Fruit fly (Drosophila melanogaster): Measurements from ENCODE around the gene Axn.

Axn gene

DNA sequence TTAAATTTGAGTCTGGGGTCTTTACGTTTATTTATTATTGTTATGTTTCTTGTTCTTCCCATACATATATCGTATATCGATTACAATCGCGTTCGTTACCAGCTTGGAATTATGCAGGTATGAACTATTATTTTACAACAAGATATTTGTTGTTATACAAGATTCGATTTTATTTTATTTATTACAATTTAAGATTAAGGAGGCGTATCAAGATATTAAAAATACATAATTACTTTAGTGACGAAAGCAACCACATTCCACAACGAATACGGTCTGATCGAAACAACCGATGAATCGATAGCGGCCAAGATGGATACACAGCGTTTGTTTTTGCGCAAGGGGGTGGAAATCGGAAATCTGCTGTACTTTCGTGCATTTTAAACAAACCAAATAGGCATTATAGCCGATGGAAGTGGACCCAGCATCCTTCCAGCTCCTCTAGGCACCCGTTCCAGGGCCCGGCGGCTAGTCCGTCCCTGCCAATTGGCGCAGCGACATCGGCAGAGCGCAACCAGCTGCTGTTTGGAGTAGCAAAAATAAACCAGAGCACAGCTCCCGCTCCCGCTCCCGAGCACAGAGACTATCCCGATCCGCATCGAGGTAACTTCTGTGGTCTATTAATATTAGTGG is 24.9 kb upstream of the Axn start, which contains the start of the genes CG15525 and CG11504 (continued):
- TF ChIP-seq Nf-YC (tag; optimal IDR thresholded peaks at IDR 0.05) (no peak), CG10431 (GFP tag; optimal IDR thresholded peaks at IDR 0.05) (no peak), Usf (GFP tag; optimal IDR thresholded peaks at IDR 0.05) (no peak), scrt (GFP tag; optimal IDR thresholded peaks at IDR 0.05) (no peak), esg (GFP tag; conservative IDR thresholded peaks at IDR 0.05) (peak; percentile 72), jumu (GFP tag; optimal IDR thresholded peaks at IDR 0.05) (peak; percentile 18), klu (GFP tag; IDR thresholded peaks at IDR 0.05) (peak; percentile 37; the same call in 1 of the 2 replicates), p53 (GFP tag; optimal IDR thresholded peaks at IDR 0.05) (no peak), ara (GFP tag; IDR thresholded peaks at IDR 0.05) (no peak), D (optimal IDR thresholded peaks at IDR 0.05) (no peak), D (GFP tag; optimal IDR thresholded peaks at IDR 0.05) (no peak), CG17568 (GFP tag; optimal IDR thresholded peaks at IDR 0.05) (no peak), CG6175 (GFP tag; IDR thresholded peaks at IDR 0.05) (peak; percentile 32; the same call in 1 of the 3 replicates), CG7987 (GFP tag; optimal IDR thresholded peaks at IDR 0.05) (no peak), CG6854 (GFP tag; optimal IDR thresholded peaks at IDR 0.05) (no peak), Xbp1 (GFP tag; optimal IDR thresholded peaks at IDR 0.05) (peak; percentile 72), Oli (tag; optimal IDR thresholded peaks at IDR 0.05) (no peak), Atf-2 (GFP tag; optimal IDR thresholded peaks at IDR 0.05) (peak; percentile 1), Gug (GFP tag; IDR thresholded peaks at IDR 0.05) (peak; percentile 75; the same call in 3 of the 4 replicates), YL-1 (GFP tag; optimal IDR thresholded peaks at IDR 0.05) (peak; percentile 79), trh (GFP tag; optimal IDR thresholded peaks at IDR 0.05) (no peak), rib (GFP tag; IDR thresholded peaks at IDR 0.05) (no peak), ewg (GFP tag; optimal IDR thresholded peaks at IDR 0.05) (peak; percentile 52), CG4707 (GFP tag; optimal IDR thresholded peaks at IDR 0.05) (no peak), bigmax (GFP tag; optimal IDR thresholded peaks at IDR 0.05) (no peak), H15 (GFP tag; IDR thresholded peaks at IDR 0.05) (no peak), CoRest (tag; optimal IDR thresholded peaks at IDR 0.05) (peak; percentile 50), CG1792 (GFP tag; optimal IDR thresholded peaks at IDR 0.05) (no peak), oc (tag; optimal IDR thresholded peaks at IDR 0.05) (no peak), abd-A (tag; optimal IDR thresholded peaks at IDR 0.05) (no peak), B-H2 (GFP tag; optimal IDR thresholded peaks at IDR 0.05) (no peak), Sox102F (GFP tag; optimal IDR thresholded peaks at IDR 0.05) (no peak), ro (GFP tag; IDR thresholded peaks at IDR 0.05) (no peak), stwl (tag; optimal IDR thresholded peaks at IDR 0.05) (peak; percentile 69), CG6683 (GFP tag; optimal IDR thresholded peaks at IDR 0.05) (no peak), da (GFP tag; optimal IDR thresholded peaks at IDR 0.05) (no peak), CG30403 (GFP tag; optimal IDR thresholded peaks at IDR 0.05) (peak; percentile 71), dmrt11E (tag; optimal IDR thresholded peaks at IDR 0.05) (no peak), CG7556 (GFP tag; optimal IDR thresholded peaks at IDR 0.05) (no peak), NFAT (GFP tag; IDR thresholded peaks at IDR 0.05) (peak; percentile 52; the same call in 1 of the 2 replicates), mld (GFP tag; IDR thresholded peaks at IDR 0.05; ENCODE audit: partially characterized antibody) (0 out of 3 replicates have a peak, but pooled peaks have one; percentile 71), Drgx (GFP tag; IDR thresholded peaks at IDR 0.05) (no peak), tgo (GFP tag; IDR thresholded peaks at IDR 0.05) (peak; percentile 40; the same call in 2 of the 3 replicates), CG10321 (GFP tag; IDR thresholded peaks at IDR 0.05) (no peak), CG31224 (GFP tag; IDR thresholded peaks at IDR 0.05) (no peak), CG32767 (GFP tag; IDR thresholded peaks at IDR 0.05) (peak; percentile 92), Rfx (GFP tag; IDR thresholded peaks at IDR 0.05) (peak; percentile 72), grau (tag; optimal IDR thresholded peaks at IDR 0.05) (peak; percentile 50), CG15073 (GFP tag; optimal IDR thresholded peaks at IDR 0.05) (no peak), Chrac-16 (GFP tag; optimal IDR thresholded peaks at IDR 0.05) (peak; percentile 54), sisA (GFP tag; IDR thresholded peaks at IDR 0.05) (peak; percentile 80)

Data from whole organism, embryonic.